Fruit fly (Drosophila melanogaster): Measurements from ENCODE around the gene CG17637.

CG17637 gene

dm6 chr3L:20520687-20521169, 16.7 kb downstream of the CG17637 start, which contains the start of the genes mTerf3 and CG5104:
mTerf3 (minus strand) TSS chr3L:20520772.
CG5104 (plus strand) TSS chr3L:20521009.
- TF ChIP-seq dsf (GFP tag; optimal IDR thresholded peaks at IDR 0.05; ENCODE audit: borderline replicate concordance) (no peak), HLH106 (tag; optimal IDR thresholded peaks at IDR 0.05) (peak; percentile 7), fru (GFP tag; optimal IDR thresholded peaks at IDR 0.05) (no peak), foxo (GFP tag; optimal IDR thresholded peaks at IDR 0.05) (peak in 1 of 2 experiments; percentile 21), sv (GFP tag; optimal IDR thresholded peaks at IDR 0.05) (no peak), Hnf4 (GFP tag; optimal IDR thresholded peaks at IDR 0.05) (peak; percentile 1), Sp1 (GFP tag; optimal IDR thresholded peaks at IDR 0.05) (peak; percentile 31), OdsH (GFP tag; optimal IDR thresholded peaks at IDR 0.05) (no peak), CrebA (GFP tag; optimal IDR thresholded peaks at IDR 0.05; ENCODE audit: borderline replicate concordance) (no peak), lola (GFP tag; optimal IDR thresholded peaks at IDR 0.05) (no peak), Rel (GFP tag; optimal IDR thresholded peaks at IDR 0.05) (no peak), Rel (tag; optimal IDR thresholded peaks at IDR 0.05) (peak; percentile 72), dmrt93B (GFP tag; optimal IDR thresholded peaks at IDR 0.05) (no peak), h (GFP tag; optimal IDR thresholded peaks at IDR 0.05) (peak; percentile 39), sage (GFP tag; optimal IDR thresholded peaks at IDR 0.05) (no peak), tai (GFP tag; optimal IDR thresholded peaks at IDR 0.05) (no peak), N (GFP tag; optimal IDR thresholded peaks at IDR 0.05) (no peak), Hr83 (GFP tag; optimal IDR thresholded peaks at IDR 0.05; ENCODE audit: poor library complexity, severe bottlenecking) (no peak), psq (GFP tag; optimal IDR thresholded peaks at IDR 0.05) (peak; percentile 40), pan (optimal IDR thresholded peaks at IDR 0.05) (no peak), rgr (GFP tag; optimal IDR thresholded peaks at IDR 0.05) (peak; percentile 26), Mio (GFP tag; optimal IDR thresholded peaks at IDR 0.05) (no peak), woc (GFP tag; optimal IDR thresholded peaks at IDR 0.05) (peak; percentile 53), Jra (GFP tag; optimal IDR thresholded peaks at IDR 0.05) (no peak), ey (GFP tag; optimal IDR thresholded peaks at IDR 0.05) (peak; percentile 14), Myc (optimal IDR thresholded peaks at IDR 0.05) (peak; percentile 75), Abd-B (GFP tag; optimal IDR thresholded peaks at IDR 0.05) (no peak), brk (GFP tag; optimal IDR thresholded peaks at IDR 0.05) (peak; percentile 28)

- TF ChIP-seq Myc (optimal IDR thresholded peaks at IDR 0.05) (no peak), fru (GFP tag; optimal IDR thresholded peaks at IDR 0.05) (no peak), jim (GFP tag; optimal IDR thresholded peaks at IDR 0.05) (no peak), CrebA (GFP tag; optimal IDR thresholded peaks at IDR 0.05; ENCODE audit: borderline replicate concordance) (no peak), Dfd (GFP tag; optimal IDR thresholded peaks at IDR 0.05) (no peak), CG32264 (GFP tag; optimal IDR thresholded peaks at IDR 0.05) (no peak), tai (GFP tag; optimal IDR thresholded peaks at IDR 0.05) (no peak), Hr83 (GFP tag; optimal IDR thresholded peaks at IDR 0.05; ENCODE audit: poor library complexity, severe bottlenecking) (no peak), rgr (GFP tag; optimal IDR thresholded peaks at IDR 0.05) (no peak)
These were observed 20.5 kb downstream of the CG17637 start for dm6 chr3L:20524409-20525010.

- TF ChIP-seq Mio (GFP tag; optimal IDR thresholded peaks at IDR 0.05) (no peak), dl (GFP tag; optimal IDR thresholded peaks at IDR 0.05; ENCODE audit: insufficient read depth in 1 of 2, partially characterized antibody in 2 of 2) (no peak), usp (GFP tag; optimal IDR thresholded peaks at IDR 0.05) (no peak), Sp1 (GFP tag; optimal IDR thresholded peaks at IDR 0.05) (no peak), jim (GFP tag; optimal IDR thresholded peaks at IDR 0.05) (no peak)
These were observed 21.8 kb downstream of the CG17637 start for dm6 chr3L:20525743-20526142.

dm6 chr3L:20526143-20526195, 22.0 kb downstream of the CG17637 start, which contains the start of gene Pss:
Pss (minus strand) TSS chr3L:20526174.
- TF ChIP-seq Mio (GFP tag; optimal IDR thresholded peaks at IDR 0.05) = no peak
- TF ChIP-seq OdsH (GFP tag; optimal IDR thresholded peaks at IDR 0.05) = no peak
- no peak for TF ChIP-seq Abd-B (GFP tag; optimal IDR thresholded peaks at IDR 0.05)
- TF ChIP-seq dsf (GFP tag; optimal IDR thresholded peaks at IDR 0.05; ENCODE audit: borderline replicate concordance) = no peak
- no peak for TF ChIP-seq ey (GFP tag; optimal IDR thresholded peaks at IDR 0.05)
- no peak for TF ChIP-seq psq (GFP tag; optimal IDR thresholded peaks at IDR 0.05)

dm6 chr3L:20526196-20526740, 22.3 kb downstream of the CG17637 start, which contains the start of gene Nubp2:
Nubp2 (plus strand) TSS chr3L:20526576.
- no peak for TF ChIP-seq Vsx2 (GFP tag; optimal IDR thresholded peaks at IDR 0.05; ENCODE audit: partially characterized antibody)
- peak; percentile 95 for TF ChIP-seq rgr (GFP tag; optimal IDR thresholded peaks at IDR 0.05)
- peak; percentile 92 for TF ChIP-seq OdsH (GFP tag; optimal IDR thresholded peaks at IDR 0.05)
- peak; percentile 93 for TF ChIP-seq sv (GFP tag; optimal IDR thresholded peaks at IDR 0.05)
- TF ChIP-seq usp (GFP tag; optimal IDR thresholded peaks at IDR 0.05) = no peak
- TF ChIP-seq Sp1 (GFP tag; optimal IDR thresholded peaks at IDR 0.05) = peak; percentile 95
- no peak for TF ChIP-seq jim (GFP tag; optimal IDR thresholded peaks at IDR 0.05)
- TF ChIP-seq dl (GFP tag; optimal IDR thresholded peaks at IDR 0.05; ENCODE audit: insufficient read depth in 1 of 2, partially characterized antibody in 2 of 2) = no peak
- TF ChIP-seq Hr83 (GFP tag; optimal IDR thresholded peaks at IDR 0.05; ENCODE audit: poor library complexity, severe bottlenecking) = peak; percentile 32
- peak; percentile 93 for TF ChIP-seq Hnf4 (GFP tag; optimal IDR thresholded peaks at IDR 0.05)
- peak; percentile 97 for TF ChIP-seq HLH106 (tag; optimal IDR thresholded peaks at IDR 0.05)
- TF ChIP-seq ey (GFP tag; optimal IDR thresholded peaks at IDR 0.05) = peak; percentile 95
- peak; percentile 59 for TF ChIP-seq CG32264 (GFP tag; optimal IDR thresholded peaks at IDR 0.05)
- peak; percentile 91 for TF ChIP-seq psq (GFP tag; optimal IDR thresholded peaks at IDR 0.05)
- peak; percentile 90 for TF ChIP-seq woc (GFP tag; optimal IDR thresholded peaks at IDR 0.05)
- TF ChIP-seq Myc (optimal IDR thresholded peaks at IDR 0.05) = peak; percentile 20
- no peak for TF ChIP-seq N (GFP tag; optimal IDR thresholded peaks at IDR 0.05)
- peak; percentile 95 for TF ChIP-seq dmrt93B (GFP tag; optimal IDR thresholded peaks at IDR 0.05)
- TF ChIP-seq CrebA (GFP tag; optimal IDR thresholded peaks at IDR 0.05; ENCODE audit: borderline replicate concordance) = no peak
- peak; percentile 27 for TF ChIP-seq Rel (GFP tag; optimal IDR thresholded peaks at IDR 0.05)
- TF ChIP-seq Rel (tag; optimal IDR thresholded peaks at IDR 0.05) = peak; percentile 74
- TF ChIP-seq foxo (GFP tag; optimal IDR thresholded peaks at IDR 0.05) = peak in 1 of 2 experiments; percentile 96
- TF ChIP-seq Dif (GFP tag; optimal IDR thresholded peaks at IDR 0.05; ENCODE audit: partially characterized antibody) = no peak
- TF ChIP-seq Hr78 (GFP tag; optimal IDR thresholded peaks at IDR 0.05) = no peak
- TF ChIP-seq Jra (GFP tag; optimal IDR thresholded peaks at IDR 0.05) = peak; percentile 90
- TF ChIP-seq h (GFP tag; optimal IDR thresholded peaks at IDR 0.05) = peak; percentile 95
- TF ChIP-seq fru (GFP tag; optimal IDR thresholded peaks at IDR 0.05) = peak; percentile 94

All from whole organism, wandering third instar larva.